Worm (Caenorhabditis elegans): ENCODE measurements around the gene uev-2.

- TF ChIP-seq snpc-4 (tag; optimal IDR thresholded peaks at IDR 0.05) = no peak
- TF ChIP-seq nhr-25 (tag; optimal IDR thresholded peaks at IDR 0.05; ENCODE audit: borderline replicate concordance, insufficient read depth) = no peak
- no peak for TF ChIP-seq lir-3 (tag; optimal IDR thresholded peaks at IDR 0.05)
Observed at ce11 chrIII:5564799-5565198, 18.1 kb upstream of the uev-2 start, which contains the start of gene mlc-3.
